Worm (Caenorhabditis elegans) whole organism, midembryonic: ENCODE data around the gene grl-9.

Source experiments
- cog-1 ChIP-seq: sonication (generic microtip); optimal IDR thresholded peaks from 2 replicates; lab custom pipeline; 2016; ENCODE audit warnings: missing genetic modification characterization, missing compliant biosample characterization
- flt-1 ChIP-seq: fragments of 200-800 bp; sonication (Bioruptor generic); IDR thresholded peaks from 2 replicates; pipeline ENCODE4 v1.3.6; 2022; ENCODE audit warnings: missing genetic modification characterization, missing compliant biosample characterization
- klf-2 ChIP-seq: fragments of 200-800 bp; sonication (Bioruptor generic); conservative IDR thresholded peaks from 2 replicates; pipeline ENCODE4 v1.3.6; 2022; ENCODE audit warnings: missing genetic modification reagents, missing genetic modification characterization, missing compliant biosample characterization
- med-1 ChIP-seq: sonication (generic microtip); optimal IDR thresholded peaks from 2 replicates; lab custom pipeline; 2017; ENCODE audit warnings: missing genetic modification characterization, mild to moderate bottlenecking, missing compliant biosample characterization, antibody characterized with exemption, missing genetic modification reagents; ENCODE audit not compliant: insufficient read depth
- ref-1 ChIP-seq: fragments of 200-800 bp; sonication (Bioruptor generic); conservative IDR thresholded peaks from 2 replicates; pipeline ENCODE4 v1.3.6; 2022; ENCODE audit warnings: missing genetic modification reagents, missing genetic modification characterization, missing compliant biosample characterization
- ztf-23 ChIP-seq: fragments of 200-800 bp; sonication (Bioruptor generic); IDR thresholded peaks from 2 replicates; pipeline ENCODE4 v1.3.6; 2022; ENCODE audit warnings: missing genetic modification reagents, missing genetic modification characterization, missing compliant biosample characterization
- ztf-29 ChIP-seq: fragments of 200-800 bp; sonication (Bioruptor generic); IDR thresholded peaks from 2 replicates; pipeline ENCODE4 v1.3.6; 2022; ENCODE audit warnings: missing genetic modification reagents, missing genetic modification characterization, missing compliant biosample characterization

ce11 chrV:6685499-6685898, 46.0 kb downstream of the grl-9 start:
- no peak for TF ChIP-seq flt-1 (GFP tag; lab: Robert Waterston, UW)
- TF ChIP-seq med-1 (GFP tag; lab: Kevin White, UChicago), result no peak
- no peak for TF ChIP-seq klf-2 (GFP tag; lab: Robert Waterston, UW)
- no peak for TF ChIP-seq cog-1 (tag; lab: Kevin White, UChicago)
- no peak for TF ChIP-seq ref-1
- no peak for TF ChIP-seq ztf-29
- TF ChIP-seq ztf-23, result no peak
